Worm (Caenorhabditis elegans): ENCODE data around the gene thn-4.

Gene thn-4

DNA sequence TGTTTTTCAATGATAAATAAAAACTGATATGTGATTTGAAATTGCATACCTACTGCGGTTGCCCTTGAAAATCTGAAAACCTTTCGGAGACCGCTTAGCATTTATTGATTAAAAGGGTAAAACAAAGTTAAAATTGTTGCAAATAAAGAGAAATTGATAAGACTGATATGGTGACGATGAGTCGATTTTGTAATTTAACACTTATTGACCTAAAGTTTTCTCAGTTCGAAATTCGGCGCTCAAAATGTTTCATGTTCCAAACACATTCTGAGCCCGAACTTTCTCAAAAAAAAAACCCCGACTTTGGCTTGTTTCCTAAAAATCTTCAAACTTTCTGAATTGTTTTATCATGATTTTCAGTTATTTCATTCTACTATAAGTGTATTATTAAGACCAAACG lies 30.3 kb downstream of the thn-4 start, which contains the start of gene clec-40:
clec-40 (minus strand) TSS at position 101 of the 400 bp plus-strand sequence.
- TF ChIP-seq flt-1 (GFP tag; IDR thresholded peaks at IDR 0.05) (no peak), klf-2 (GFP tag; conservative IDR thresholded peaks at IDR 0.05) (no peak)

DNA sequence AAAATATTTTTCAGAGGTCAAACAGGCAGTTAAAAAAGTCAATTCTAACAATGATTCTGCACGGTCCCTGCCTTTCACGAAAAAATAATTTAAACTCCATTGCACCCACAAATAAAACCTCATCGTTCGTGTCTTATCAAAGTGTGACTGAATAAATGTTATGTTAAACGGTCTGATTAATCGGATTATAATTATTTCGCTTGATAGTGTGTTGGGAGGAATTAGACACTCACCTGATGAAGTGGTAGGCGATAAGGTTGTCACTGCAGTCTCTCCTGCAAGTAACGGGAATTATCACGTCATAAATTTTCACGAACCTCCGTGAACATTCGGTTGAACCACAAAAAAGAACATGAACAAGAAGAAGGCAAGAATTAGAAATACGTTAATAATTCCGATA lies 31.0 kb downstream of the thn-4 start:
- TF ChIP-seq tab-1 (GFP tag; IDR thresholded peaks at IDR 0.05) = no peak
- no peak for TF ChIP-seq med-1 (GFP tag; optimal IDR thresholded peaks at IDR 0.05; ENCODE audit: insufficient read depth)
- TF ChIP-seq cog-1 (tag; optimal IDR thresholded peaks at IDR 0.05) = no peak
- TF ChIP-seq klf-2 (GFP tag; conservative IDR thresholded peaks at IDR 0.05) = no peak
- TF ChIP-seq ref-1 (GFP tag; conservative IDR thresholded peaks at IDR 0.05) = no peak
- no peak for TF ChIP-seq ztf-29 (GFP tag; IDR thresholded peaks at IDR 0.05)

DNA sequence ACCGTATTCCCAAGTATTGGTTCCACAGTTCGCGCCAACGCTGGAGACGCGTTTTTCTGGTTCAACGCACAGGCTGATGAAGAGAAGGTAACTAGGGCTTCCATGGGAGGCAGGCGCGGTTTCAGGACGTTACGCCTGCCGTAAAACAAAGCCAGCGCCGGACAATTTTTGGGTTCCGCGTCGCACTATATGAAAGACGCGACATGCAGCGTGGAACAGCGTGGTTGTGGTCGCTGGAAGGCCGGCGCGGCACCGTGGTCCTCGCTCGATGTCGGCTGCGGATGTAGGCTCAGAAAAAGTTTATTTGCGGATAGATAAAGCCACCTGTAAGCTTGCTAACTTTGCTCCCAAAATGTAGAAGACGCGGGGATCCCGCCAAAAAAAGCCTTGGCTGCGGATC lies 32.9 kb downstream of the thn-4 start:
- TF ChIP-seq ztf-23 (GFP tag; IDR thresholded peaks at IDR 0.05) = no peak
- no peak for TF ChIP-seq med-1 (GFP tag; optimal IDR thresholded peaks at IDR 0.05; ENCODE audit: insufficient read depth)
- TF ChIP-seq ztf-29 (GFP tag; IDR thresholded peaks at IDR 0.05) = no peak
- TF ChIP-seq cog-1 (tag; optimal IDR thresholded peaks at IDR 0.05) = no peak
- TF ChIP-seq T22C8.4 (GFP tag; IDR thresholded peaks at IDR 0.05) = no peak
- TF ChIP-seq klf-2 (GFP tag; conservative IDR thresholded peaks at IDR 0.05) = no peak
- TF ChIP-seq ref-1 (GFP tag; conservative IDR thresholded peaks at IDR 0.05) = no peak
- no peak for TF ChIP-seq tab-1 (GFP tag; IDR thresholded peaks at IDR 0.05)
- TF ChIP-seq flt-1 (GFP tag; IDR thresholded peaks at IDR 0.05) = no peak

DNA sequence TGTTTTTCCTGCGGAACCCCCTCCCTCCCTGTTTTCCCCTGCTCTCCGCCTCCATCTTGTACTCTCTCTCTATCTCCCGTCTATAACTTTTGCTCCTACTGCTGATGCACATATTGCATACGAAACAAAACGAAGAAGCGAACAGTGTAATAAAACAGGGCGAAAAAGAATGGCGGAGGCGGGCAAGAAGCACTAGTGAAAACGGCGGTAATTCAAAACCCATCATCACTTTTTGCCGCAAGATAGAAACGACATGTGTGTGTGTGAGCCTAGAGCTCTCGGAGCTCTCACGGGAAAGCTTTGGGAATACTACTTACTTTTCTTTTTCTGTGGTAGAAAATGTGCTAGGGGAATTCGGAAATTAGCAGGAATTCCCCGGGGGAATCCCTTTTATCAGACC lies 35.2 kb downstream of the thn-4 start:
- TF ChIP-seq klf-2 (GFP tag; conservative IDR thresholded peaks at IDR 0.05) (no peak), ref-1 (GFP tag; conservative IDR thresholded peaks at IDR 0.05) (no peak), cog-1 (tag; optimal IDR thresholded peaks at IDR 0.05) (no peak), flt-1 (GFP tag; IDR thresholded peaks at IDR 0.05) (no peak), T22C8.4 (GFP tag; IDR thresholded peaks at IDR 0.05) (no peak), ztf-29 (GFP tag; IDR thresholded peaks at IDR 0.05) (no peak), ztf-23 (GFP tag; IDR thresholded peaks at IDR 0.05) (no peak), med-1 (GFP tag; optimal IDR thresholded peaks at IDR 0.05; ENCODE audit: insufficient read depth) (no peak), tab-1 (GFP tag; IDR thresholded peaks at IDR 0.05) (no peak)

DNA sequence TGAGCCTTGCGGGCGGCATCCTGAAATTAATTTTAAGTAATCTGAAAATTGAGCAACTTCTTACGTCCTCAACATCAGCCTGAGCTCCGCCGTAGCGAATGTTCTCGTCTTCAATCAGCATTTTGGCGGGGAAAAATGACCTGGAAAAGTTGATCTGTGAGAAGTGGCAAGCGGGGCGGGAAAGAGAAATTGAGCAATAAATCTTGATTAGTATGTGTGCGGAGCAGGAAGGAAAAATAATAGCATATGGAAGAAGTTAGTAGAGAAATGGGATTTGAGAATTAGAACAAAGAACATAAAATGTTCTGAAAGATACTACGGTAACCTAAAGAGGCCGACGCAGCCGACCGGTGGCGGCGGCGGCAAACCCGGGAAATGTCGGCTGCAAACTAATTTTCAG lies 36.3 kb downstream of the thn-4 start, which contains the start of gene tni-3:
tni-3 (minus strand) TSS at position 140 of the 400 bp plus-strand sequence.
- TF ChIP-seq cog-1 (tag; optimal IDR thresholded peaks at IDR 0.05) = no peak
- no peak for TF ChIP-seq ztf-23 (GFP tag; IDR thresholded peaks at IDR 0.05)
- no peak for TF ChIP-seq T22C8.4 (GFP tag; IDR thresholded peaks at IDR 0.05)
- TF ChIP-seq ztf-29 (GFP tag; IDR thresholded peaks at IDR 0.05) = no peak
- TF ChIP-seq klf-2 (GFP tag; conservative IDR thresholded peaks at IDR 0.05) = no peak
- TF ChIP-seq med-1 (GFP tag; optimal IDR thresholded peaks at IDR 0.05; ENCODE audit: insufficient read depth) = no peak
- TF ChIP-seq tab-1 (GFP tag; IDR thresholded peaks at IDR 0.05) = no peak
- TF ChIP-seq flt-1 (GFP tag; IDR thresholded peaks at IDR 0.05) = no peak
- no peak for TF ChIP-seq ref-1 (GFP tag; conservative IDR thresholded peaks at IDR 0.05)

DNA sequence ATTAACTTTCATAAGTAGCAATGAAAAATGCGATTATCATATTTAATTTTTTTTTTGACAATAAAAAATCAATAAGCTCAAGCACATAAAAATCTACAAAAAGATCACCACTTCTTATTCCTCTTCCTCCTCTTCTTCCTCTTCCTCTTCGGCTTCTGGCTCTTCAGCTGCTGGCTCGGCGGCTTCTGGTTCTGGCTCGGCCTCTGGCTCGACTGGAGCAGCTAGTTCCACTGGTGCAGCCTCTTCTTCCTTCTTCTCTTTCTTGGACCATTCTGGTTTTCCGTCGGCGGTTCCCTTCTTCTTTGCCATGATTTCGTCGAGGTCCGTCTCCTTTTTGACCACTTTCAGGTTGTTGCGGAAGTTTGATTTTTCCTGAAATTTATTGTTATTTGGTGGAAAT lies 37.6 kb downstream of the thn-4 start:
- TF ChIP-seq cog-1 (tag; optimal IDR thresholded peaks at IDR 0.05) (no peak), ztf-29 (GFP tag; IDR thresholded peaks at IDR 0.05) (no peak), med-1 (GFP tag; optimal IDR thresholded peaks at IDR 0.05; ENCODE audit: insufficient read depth) (no peak), tab-1 (GFP tag; IDR thresholded peaks at IDR 0.05) (no peak), flt-1 (GFP tag; IDR thresholded peaks at IDR 0.05) (no peak), klf-2 (GFP tag; conservative IDR thresholded peaks at IDR 0.05) (no peak), T22C8.4 (GFP tag; IDR thresholded peaks at IDR 0.05) (no peak)

DNA sequence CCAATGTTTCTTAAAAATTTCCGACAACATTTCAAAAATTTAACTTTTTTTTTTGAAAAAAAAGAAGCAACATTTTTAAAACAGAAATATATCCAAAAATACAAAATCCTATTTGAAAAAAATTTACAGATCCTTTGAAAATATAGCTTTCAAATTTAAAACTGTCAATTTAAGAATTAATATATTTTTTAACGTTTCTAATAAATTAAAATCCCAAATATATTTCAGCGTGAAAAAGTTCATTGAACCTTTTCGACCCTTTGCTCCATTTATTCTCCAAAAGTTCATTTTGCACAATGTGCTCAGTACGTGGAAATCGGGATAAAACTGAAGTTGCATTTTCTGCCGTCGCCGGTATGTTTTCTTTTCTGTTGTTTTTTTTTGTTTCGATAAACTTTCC lies 38.4 kb downstream of the thn-4 start, which contains the start of gene phy-3:
phy-3 (plus strand) TSS at position 301 of the 400 bp plus-strand sequence.
- TF ChIP-seq flt-1 (GFP tag; IDR thresholded peaks at IDR 0.05) (no peak), T22C8.4 (GFP tag; IDR thresholded peaks at IDR 0.05) (no peak), ref-1 (GFP tag; conservative IDR thresholded peaks at IDR 0.05) (no peak), cog-1 (tag; optimal IDR thresholded peaks at IDR 0.05) (no peak), klf-2 (GFP tag; conservative IDR thresholded peaks at IDR 0.05) (no peak), ztf-29 (GFP tag; IDR thresholded peaks at IDR 0.05) (no peak), tab-1 (GFP tag; IDR thresholded peaks at IDR 0.05) (no peak), ztf-23 (GFP tag; IDR thresholded peaks at IDR 0.05) (no peak), med-1 (GFP tag; optimal IDR thresholded peaks at IDR 0.05; ENCODE audit: insufficient read depth) (no peak)

DNA sequence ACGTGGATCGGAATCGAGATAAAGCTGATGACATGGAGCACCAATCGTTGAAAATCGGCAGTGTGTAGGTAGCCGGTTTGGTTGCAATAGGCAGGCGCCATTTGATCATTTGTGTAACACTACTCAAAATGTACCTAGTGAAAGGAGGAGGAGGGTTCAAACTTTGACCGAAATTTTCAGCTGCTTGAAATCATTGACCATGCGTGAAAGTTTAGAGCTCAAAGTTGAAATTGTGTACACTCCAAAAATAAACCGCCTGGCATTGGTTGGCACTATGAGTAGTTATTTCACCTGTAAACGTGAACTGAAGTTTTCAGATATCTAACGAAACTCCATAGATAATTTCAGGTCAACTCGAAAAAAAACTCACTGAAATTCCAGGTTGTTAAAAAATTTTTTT lies 39.4 kb downstream of the thn-4 start, which contains the start of gene srh-215:
srh-215 (minus strand) TSS at position 101 of the 400 bp plus-strand sequence.
- TF ChIP-seq ztf-23 (GFP tag; IDR thresholded peaks at IDR 0.05) (no peak), klf-2 (GFP tag; conservative IDR thresholded peaks at IDR 0.05) (no peak), cog-1 (tag; optimal IDR thresholded peaks at IDR 0.05) (no peak), ref-1 (GFP tag; conservative IDR thresholded peaks at IDR 0.05) (no peak), ztf-29 (GFP tag; IDR thresholded peaks at IDR 0.05) (no peak), med-1 (GFP tag; optimal IDR thresholded peaks at IDR 0.05; ENCODE audit: insufficient read depth) (no peak), flt-1 (GFP tag; IDR thresholded peaks at IDR 0.05) (no peak), tab-1 (GFP tag; IDR thresholded peaks at IDR 0.05) (no peak), T22C8.4 (GFP tag; IDR thresholded peaks at IDR 0.05) (no peak)

DNA sequence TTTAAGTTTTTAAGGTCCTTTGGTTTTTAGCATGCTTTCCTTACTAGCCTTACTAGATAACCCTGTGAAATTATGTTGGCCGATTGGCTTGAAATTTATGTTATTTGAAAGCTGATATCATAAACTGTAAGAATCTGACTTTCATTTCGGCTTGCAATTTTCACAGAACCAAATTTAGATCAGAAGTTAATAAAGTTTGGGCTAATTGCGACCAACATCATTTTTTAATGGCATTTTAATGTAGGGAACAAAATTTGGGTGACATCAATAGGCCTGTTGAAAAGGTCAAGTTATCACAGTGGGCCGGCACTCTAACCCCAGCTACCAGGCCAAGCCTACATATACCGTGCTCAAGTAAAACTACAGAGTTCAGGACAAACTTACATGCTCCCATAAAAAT lies 40.0 kb downstream of the thn-4 start:
- no peak for TF ChIP-seq ref-1 (GFP tag; conservative IDR thresholded peaks at IDR 0.05)
- TF ChIP-seq klf-2 (GFP tag; conservative IDR thresholded peaks at IDR 0.05) = no peak
- no peak for TF ChIP-seq flt-1 (GFP tag; IDR thresholded peaks at IDR 0.05)
- no peak for TF ChIP-seq med-1 (GFP tag; optimal IDR thresholded peaks at IDR 0.05; ENCODE audit: insufficient read depth)
- TF ChIP-seq ztf-29 (GFP tag; IDR thresholded peaks at IDR 0.05) = no peak
- TF ChIP-seq ztf-23 (GFP tag; IDR thresholded peaks at IDR 0.05) = no peak
- TF ChIP-seq T22C8.4 (GFP tag; IDR thresholded peaks at IDR 0.05) = no peak
- no peak for TF ChIP-seq cog-1 (tag; optimal IDR thresholded peaks at IDR 0.05)
- no peak for TF ChIP-seq tab-1 (GFP tag; IDR thresholded peaks at IDR 0.05)

DNA sequence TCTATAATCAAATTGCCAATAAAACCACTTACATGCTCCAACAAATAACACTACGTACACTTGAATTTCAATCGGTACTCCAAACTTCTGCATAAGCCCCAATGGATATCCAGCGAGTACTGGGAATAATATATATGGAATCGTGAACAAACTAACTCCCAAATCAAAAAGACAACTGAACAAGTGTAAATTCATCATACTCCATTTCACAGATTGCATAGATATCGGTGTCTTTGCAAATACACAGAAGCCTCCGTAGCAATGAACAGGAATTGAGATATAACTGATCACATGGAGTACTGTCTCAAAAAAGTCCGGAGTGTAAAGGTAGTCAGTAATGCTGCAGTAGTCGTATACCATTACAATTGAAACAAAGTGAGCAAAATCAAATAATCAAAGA lies 41.9 kb downstream of the thn-4 start, which contains the start of gene srh-214:
srh-214 (minus strand) TSS at position 360 of the 400 bp plus-strand sequence.
- TF ChIP-seq ztf-23 (GFP tag; IDR thresholded peaks at IDR 0.05) (no peak), T22C8.4 (GFP tag; IDR thresholded peaks at IDR 0.05) (no peak), ztf-29 (GFP tag; IDR thresholded peaks at IDR 0.05) (no peak), ref-1 (GFP tag; conservative IDR thresholded peaks at IDR 0.05) (no peak), flt-1 (GFP tag; IDR thresholded peaks at IDR 0.05) (no peak)

Data from whole organism, midembryonic.